ENCODE assay signal across 5 worm cellular contexts in the genomic region with DNA sequence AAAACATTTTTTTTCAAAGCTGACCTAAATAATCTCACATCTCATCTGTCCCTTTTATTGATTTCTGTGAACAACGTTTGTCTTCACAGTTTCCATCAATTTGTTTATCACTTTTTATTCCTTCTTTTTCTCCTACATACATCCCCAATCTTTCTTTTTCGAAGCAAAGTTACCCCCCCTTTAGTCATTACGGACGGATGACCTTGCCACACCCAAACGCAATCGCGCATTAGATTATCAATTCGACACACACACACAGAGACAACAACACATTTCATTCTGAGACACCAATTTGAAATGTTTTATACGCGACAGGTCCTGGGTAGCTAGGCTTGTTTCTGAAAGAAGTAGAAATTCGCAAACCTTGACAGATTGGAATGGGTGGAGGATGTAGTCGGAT.
TF ChIP-seq lines count a peak whose summit lies in the region.

No protein-coding gene starts in this region.

TF ChIP-seq in whole organism, L1 larva, 84 proteins besides CTCF, POLR2A, EP300 and RAD21 (continues in another document):
- no peak for TF ChIP-seq lin-39 (tag; optimal IDR thresholded peaks at IDR 0.05; lab: Kevin White, UChicago)
- no peak for TF ChIP-seq tbx-2 (tag; optimal IDR thresholded peaks at IDR 0.05; lab: Kevin White, UChicago)
- TF ChIP-seq blmp-1 (tag; optimal IDR thresholded peaks at IDR 0.05; lab: Kevin White, UChicago): peak; percentile 80
- no peak for TF ChIP-seq tlp-1 (tag; optimal IDR thresholded peaks at IDR 0.05; lab: Kevin White, UChicago)
- no peak for TF ChIP-seq efl-1 (optimal IDR thresholded peaks at IDR 0.05; lab: Kevin White, UChicago)
- no peak for TF ChIP-seq efl-1 (GFP tag; optimal IDR thresholded peaks at IDR 0.05 in 1 of 2; lab: Kevin White, UChicago)
- TF ChIP-seq unc-98 (GFP tag; IDR thresholded peaks at IDR 0.05; lab: Robert Waterston, UW): no peak
- peak in 1 of 2 experiments; percentile 6 for TF ChIP-seq lsy-2 (tag; optimal IDR thresholded peaks at IDR 0.05; lab: Kevin White, UChicago)
- TF ChIP-seq egl-13 (tag; optimal IDR thresholded peaks at IDR 0.05; lab: Kevin White, UChicago): no peak
- TF ChIP-seq nhr-71 (tag; optimal IDR thresholded peaks at IDR 0.05; lab: Kevin White, UChicago): peak; percentile 36
- TF ChIP-seq pag-3 (tag; optimal IDR thresholded peaks at IDR 0.05; lab: Kevin White, UChicago; ENCODE audit: borderline replicate concordance, insufficient read depth): no peak
- TF ChIP-seq ceh-63 (GFP tag; optimal IDR thresholded peaks at IDR 0.05; lab: Kevin White, UChicago): no peak
- TF ChIP-seq rnt-1 (tag; optimal IDR thresholded peaks at IDR 0.05; lab: Kevin White, UChicago): no peak
- no peak for TF ChIP-seq aha-1 (tag; optimal IDR thresholded peaks at IDR 0.05; lab: Kevin White, UChicago)
- no peak for TF ChIP-seq zag-1 (tag; optimal IDR thresholded peaks at IDR 0.05; lab: Kevin White, UChicago)
- peak; percentile 61 for TF ChIP-seq mep-1 (tag; optimal IDR thresholded peaks at IDR 0.05; lab: Kevin White, UChicago)
- no peak for TF ChIP-seq fkh-10 (GFP tag; optimal IDR thresholded peaks at IDR 0.05; lab: Kevin White, UChicago)
- no peak for TF ChIP-seq unc-86 (tag; optimal IDR thresholded peaks at IDR 0.05; lab: Kevin White, UChicago)

TF ChIP-seq in whole organism, L2 larva, 48 proteins besides CTCF, POLR2A, EP300 and RAD21:
- TF ChIP-seq sma-3 (GFP tag; optimal IDR thresholded peaks at IDR 0.05; lab: Kevin White, UChicago): peak; percentile 34
- no peak for TF ChIP-seq sem-4 (tag; optimal IDR thresholded peaks at IDR 0.05; lab: Kevin White, UChicago)
- TF ChIP-seq dmd-4 (tag; optimal IDR thresholded peaks at IDR 0.05; lab: Kevin White, UChicago): no peak
- no peak for TF ChIP-seq snpc-4 (tag; optimal IDR thresholded peaks at IDR 0.05; lab: Kevin White, UChicago)
- no peak for TF ChIP-seq C34F6.9 (tag; optimal IDR thresholded peaks at IDR 0.05; lab: Kevin White, UChicago)
- TF ChIP-seq fos-1 (tag; optimal IDR thresholded peaks at IDR 0.05; lab: Kevin White, UChicago): peak; percentile 2
- no peak for TF ChIP-seq unc-55 (GFP tag; optimal IDR thresholded peaks at IDR 0.05; lab: Kevin White, UChicago)
- TF ChIP-seq unc-39 (tag; optimal IDR thresholded peaks at IDR 0.05; lab: Kevin White, UChicago): no peak
- TF ChIP-seq zag-1 (tag; optimal IDR thresholded peaks at IDR 0.05; lab: Kevin White, UChicago): no peak

TF ChIP-seq in whole organism, L3 larva, 47 proteins besides CTCF, POLR2A, EP300 and RAD21:
- TF ChIP-seq egl-27 (tag; optimal IDR thresholded peaks at IDR 0.05; lab: Kevin White, UChicago) (no peak), elt-3 (tag; optimal IDR thresholded peaks at IDR 0.05; lab: Kevin White, UChicago) (no peak), jun-1 (tag; optimal IDR thresholded peaks at IDR 0.05; lab: Kevin White, UChicago) (no peak), nhr-25 (tag; optimal IDR thresholded peaks at IDR 0.05; lab: Kevin White, UChicago) (peak; percentile 62), ama-1 (optimal IDR thresholded peaks at IDR 0.05; lab: Kevin White, UChicago) (no peak), nhr-12 (tag; optimal IDR thresholded peaks at IDR 0.05; lab: Kevin White, UChicago) (no peak), eor-1 (tag; optimal IDR thresholded peaks at IDR 0.05; lab: Kevin White, UChicago) (no peak), ceh-16 (tag; optimal IDR thresholded peaks at IDR 0.05; lab: Kevin White, UChicago) (no peak), elt-1 (tag; optimal IDR thresholded peaks at IDR 0.05; lab: Kevin White, UChicago) (no peak)

TF ChIP-seq in whole organism, L4 larva, 104 proteins besides CTCF, POLR2A, EP300 and RAD21:
- TF ChIP-seq F49E8.2 (tag; optimal IDR thresholded peaks at IDR 0.05; lab: Kevin White, UChicago; ENCODE audit: borderline replicate concordance): no peak
- no peak for TF ChIP-seq snpc-1.2 (GFP tag; IDR thresholded peaks at IDR 0.05; lab: Robert Waterston, UW)
- TF ChIP-seq nhr-25 (tag; optimal IDR thresholded peaks at IDR 0.05; lab: Kevin White, UChicago; ENCODE audit: borderline replicate concordance, insufficient read depth): no peak
- no peak for TF ChIP-seq mes-2 (tag; optimal IDR thresholded peaks at IDR 0.05; lab: Kevin White, UChicago; ENCODE audit: poor library complexity, severe bottlenecking)
- no peak for TF ChIP-seq ZK337.2 (GFP tag; IDR thresholded peaks at IDR 0.05; lab: Robert Waterston, UW)
- peak; percentile 30 for TF ChIP-seq nhr-28 (tag; optimal IDR thresholded peaks at IDR 0.05; lab: Kevin White, UChicago)
- TF ChIP-seq hlh-30 (tag; optimal IDR thresholded peaks at IDR 0.05; lab: Kevin White, UChicago; ENCODE audit: insufficient read depth): no peak
- TF ChIP-seq nhr-42 (GFP tag; IDR thresholded peaks at IDR 0.05; lab: Robert Waterston, UW): no peak
- peak in 1 of 2 experiments; percentile 98 for TF ChIP-seq unc-62 (GFP tag; optimal IDR thresholded peaks at IDR 0.05 in 1 of 2; lab: Kevin White, UChicago)
- no peak for TF ChIP-seq unc-62 (tag; optimal IDR thresholded peaks at IDR 0.05; lab: Kevin White, UChicago)
- no peak for TF ChIP-seq lin-29 (GFP tag; IDR thresholded peaks at IDR 0.05; lab: Robert Waterston, UW)
- TF ChIP-seq sdz-12 (GFP tag; optimal IDR thresholded peaks at IDR 0.05; lab: Kevin White, UChicago): no peak
- TF ChIP-seq ama-1 (optimal IDR thresholded peaks at IDR 0.05; lab: Kevin White, UChicago): no peak
- no peak for TF ChIP-seq lsy-2 (tag; optimal IDR thresholded peaks at IDR 0.05; lab: Kevin White, UChicago)
- TF ChIP-seq mxl-3 (GFP tag; optimal IDR thresholded peaks at IDR 0.05; lab: Kevin White, UChicago): peak; percentile 2
- no peak for TF ChIP-seq gei-8 (GFP tag; optimal IDR thresholded peaks at IDR 0.05; lab: Kevin White, UChicago)
- TF ChIP-seq egl-27 (tag; optimal IDR thresholded peaks at IDR 0.05; lab: Kevin White, UChicago): no peak

TF ChIP-seq in whole organism, mixed stage, embryonic, 35 proteins besides CTCF, POLR2A, EP300 and RAD21:
- TF ChIP-seq nhr-28 (tag; optimal IDR thresholded peaks at IDR 0.05; lab: Kevin White, UChicago) (no peak), elt-3 (tag; optimal IDR thresholded peaks at IDR 0.05; lab: Kevin White, UChicago) (peak; percentile 23)
TF ChIP-seq in whole organism, mixed stage, embryonic: peak in this region for 1.
